Worm (Caenorhabditis elegans) whole organism, L4 larva: ENCODE measurements around the gene W08F4.7.
"Not testable (repeated sequence)": the region's sequence is repeated elsewhere in the genome, so short reads cannot be mapped to it uniquely, and the experiment has no call there.

Source experiments
- F44E2.7 ChIP-seq: fragments of 200-800 bp; sonication (Bioruptor generic); IDR thresholded peaks from 2 replicates; pipeline ENCODE4 v2.1.2; 2022; ENCODE audit warnings: missing genetic modification characterization, missing compliant biosample characterization
- aha-1 ChIP-seq: fragments of 150-350 bp; peaks from one replicate; lab custom pipeline; 2014; ENCODE audit warnings: missing biosample characterization, missing genetic modification characterization
- attf-4 ChIP-seq: sonication (generic microtip); optimal IDR thresholded peaks from 3 replicates; lab custom pipeline; 2017; ENCODE audit warnings: missing biosample characterization, missing genetic modification characterization
- ceh-28 ChIP-seq: fragments of 150-350 bp; optimal IDR thresholded peaks from 2 replicates; lab custom pipeline; 2014; ENCODE audit warnings: missing biosample characterization, missing genetic modification reagents, missing genetic modification characterization
- ceh-44 ChIP-seq: fragments of 200-800 bp; sonication (Bioruptor generic); IDR thresholded peaks from 2 replicates; pipeline ENCODE4 v1.3.6; 2022; ENCODE audit warnings: missing genetic modification reagents, missing genetic modification characterization, missing compliant biosample characterization
- daf-16 ChIP-seq, 3 experiments: sonication (generic microtip); optimal IDR thresholded peaks; 2 replicates each; lab custom pipeline; 2016 to 2017; ENCODE audit warnings: missing genetic modification characterization in 3 of 3, missing genetic modification reagents in 3 of 3, mild to moderate bottlenecking in 2 of 3, missing compliant biosample characterization in 2 of 3, missing biosample characterization in 1 of 3, moderate library complexity in 1 of 3
- daf-19 ChIP-seq: fragments of 200-800 bp; sonication (Bioruptor generic); conservative IDR thresholded peaks from 2 replicates; pipeline ENCODE4 v1.3.6; 2022; ENCODE audit warnings: missing genetic modification characterization, missing compliant biosample characterization
- dmd-6 ChIP-seq: fragments of 200-800 bp; sonication (Bioruptor generic); IDR thresholded peaks from 2 replicates; pipeline ENCODE4 v1.3.6; 2022; ENCODE audit warnings: missing genetic modification reagents, missing genetic modification characterization, missing compliant biosample characterization
- dmd-9 ChIP-seq: fragments of 200-800 bp; sonication (Bioruptor generic); IDR thresholded peaks from 2 replicates; pipeline ENCODE4 v1.3.6; 2022; ENCODE audit warnings: missing genetic modification reagents, missing genetic modification characterization, missing compliant biosample characterization
- dve-1 ChIP-seq: sonication (generic microtip); optimal IDR thresholded peaks from 2 replicates; lab custom pipeline; 2017; ENCODE audit warnings: antibody characterized with exemption, mild to moderate bottlenecking, missing genetic modification characterization, missing compliant biosample characterization; ENCODE audit not compliant: insufficient read depth
- hlh-11 ChIP-seq: fragments of 200-800 bp; sonication (Bioruptor generic); optimal IDR thresholded peaks from 2 replicates; lab custom pipeline; 2018; ENCODE audit warnings: mild to moderate bottlenecking, missing genetic modification characterization, missing compliant biosample characterization
- lin-15B ChIP-seq: fragments of 150-350 bp; sonication (generic microtip); optimal IDR thresholded peaks from 3 replicates; lab custom pipeline; 2014; ENCODE audit warnings: missing biosample characterization, missing genetic modification characterization
- lin-29 ChIP-seq: fragments of 200-800 bp; sonication (Bioruptor generic); IDR thresholded peaks from 2 replicates; pipeline ENCODE4 v1.3.6; 2022; ENCODE audit warnings: missing genetic modification reagents, missing genetic modification characterization, missing compliant biosample characterization
- lin-38 ChIP-seq: fragments of 200-800 bp; sonication (Bioruptor generic); IDR thresholded peaks from 2 replicates; pipeline ENCODE4 v1.3.6; 2022; ENCODE audit warnings: missing genetic modification reagents, missing genetic modification characterization, missing compliant biosample characterization
- lsy-2 ChIP-seq, 2 experiments: fragments of 150-350 bp in 1 of 2; sonication (generic microtip) in 1 of 2; optimal IDR thresholded peaks; 2 replicates each; lab custom pipeline; 2014 to 2017; ENCODE audit warnings: missing biosample characterization in 2 of 2, missing genetic modification characterization in 2 of 2
- madf-5 ChIP-seq, 2 experiments: fragments of 200-800 bp; sonication (Bioruptor generic); IDR thresholded peaks; 2 replicates each; pipeline ENCODE4 v1.3.6; 2022; ENCODE audit warnings: missing compliant biosample characterization in 2 of 2, missing genetic modification characterization in 2 of 2
- mdl-1 ChIP-seq, 2 experiments: fragments of 150-350 bp in 1 of 2; sonication (generic microtip) in 1 of 2; optimal IDR thresholded peaks; 2 replicates each; lab custom pipeline; 2014 to 2017; ENCODE audit warnings: missing biosample characterization in 2 of 2, missing genetic modification characterization in 2 of 2
- mep-1 ChIP-seq: fragments of 150-350 bp; sonication (generic microtip); optimal IDR thresholded peaks from 3 replicates; lab custom pipeline; 2014; ENCODE audit warnings: missing biosample characterization, missing genetic modification characterization
- mes-2 ChIP-seq: sonication (generic microtip); optimal IDR thresholded peaks from 2 replicates; lab custom pipeline; 2016; ENCODE audit warnings: missing genotype, mild to moderate bottlenecking, missing genetic modification characterization, missing compliant biosample characterization; ENCODE audit not compliant: poor library complexity, severe bottlenecking
- nhr-11 ChIP-seq: fragments of 150-350 bp; optimal IDR thresholded peaks from 2 replicates; lab custom pipeline; 2014; ENCODE audit warnings: missing biosample characterization, missing genetic modification characterization
- nhr-111 ChIP-seq: fragments of 200-800 bp; sonication (Bioruptor generic); optimal IDR thresholded peaks from 2 replicates; lab custom pipeline; 2018; ENCODE audit warnings: mild to moderate bottlenecking, missing genetic modification characterization, missing compliant biosample characterization
- nhr-25 ChIP-seq: sonication (generic microtip); optimal IDR thresholded peaks from 2 replicates; lab custom pipeline; 2017; ENCODE audit warnings: missing genetic modification characterization, mild to moderate bottlenecking, missing compliant biosample characterization, antibody characterized with exemption, moderate library complexity, borderline replicate concordance; ENCODE audit not compliant: insufficient read depth
- nhr-28 ChIP-seq: fragments of 150-350 bp; optimal IDR thresholded peaks from 2 replicates; lab custom pipeline; 2014; ENCODE audit warnings: missing biosample characterization, missing genetic modification characterization
- nhr-77 ChIP-seq: fragments of 150-350 bp; optimal IDR thresholded peaks from 2 replicates; lab custom pipeline; 2014; ENCODE audit warnings: missing biosample characterization, missing genetic modification characterization
- pqm-1 ChIP-seq: sonication (generic microtip); optimal IDR thresholded peaks from 2 replicates; lab custom pipeline; 2017; ENCODE audit warnings: missing biosample characterization, missing genetic modification characterization
- sdz-12 ChIP-seq: fragments of 200-800 bp; sonication (Bioruptor generic); optimal IDR thresholded peaks from 2 replicates; lab custom pipeline; 2018; ENCODE audit warnings: mild to moderate bottlenecking, missing genetic modification characterization, missing compliant biosample characterization
- spr-1 ChIP-seq: sonication (generic microtip); optimal IDR thresholded peaks from 2 replicates; lab custom pipeline; 2016; ENCODE audit warnings: mild to moderate bottlenecking, missing genetic modification characterization, missing compliant biosample characterization
- tag-97 ChIP-seq: fragments of 200-800 bp; sonication (Bioruptor generic); IDR thresholded peaks from 2 replicates; pipeline ENCODE4 v1.3.6; 2022; ENCODE audit warnings: missing genetic modification characterization, missing compliant biosample characterization
- unc-39 ChIP-seq: sonication (generic microtip); optimal IDR thresholded peaks from 2 replicates; lab custom pipeline; 2017; ENCODE audit warnings: missing biosample characterization, missing genetic modification characterization
- unc-62 ChIP-seq, 3 experiments: fragments of 150-350 bp in 1 of 3; sonication (generic microtip); optimal IDR thresholded peaks in 2 of 3; peaks in 1 of 3; 1 replicate in 1 of 3; 2 replicates in 2 of 3; lab custom pipeline; 2014 to 2017; ENCODE audit warnings: missing biosample characterization in 3 of 3, missing genetic modification characterization in 3 of 3, missing genetic modification reagents in 3 of 3, missing genotype in 1 of 3
- zag-1 ChIP-seq: fragments of 150-350 bp; optimal IDR thresholded peaks from 2 replicates; lab custom pipeline; 2014; ENCODE audit warnings: missing biosample characterization, missing genetic modification characterization
- zfp-3 ChIP-seq: fragments of 200-800 bp; sonication (Bioruptor generic); conservative IDR thresholded peaks from 2 replicates; pipeline ENCODE4 v1.3.6; 2022; ENCODE audit warnings: missing genetic modification reagents, missing genetic modification characterization, missing compliant biosample characterization
- zip-11 ChIP-seq: fragments of 200-800 bp; sonication (Bioruptor generic); IDR thresholded peaks from 2 replicates; pipeline ENCODE4 v1.3.6; 2022; ENCODE audit warnings: missing genetic modification characterization, missing compliant biosample characterization
- ztf-7 ChIP-seq: fragments of 150-350 bp; optimal IDR thresholded peaks from 2 replicates; lab custom pipeline; 2014; ENCODE audit warnings: missing biosample characterization, missing genetic modification characterization

The W08F4.7 gene

ce11 chrII:622478-622877 is 44.9 kb upstream of the W08F4.7 start (continued):
- TF ChIP-seq mdl-1 (tag; optimal IDR thresholded peaks at IDR 0.05; lab: Kevin White, UChicago) (no peak), hlh-11 (tag; lab: Kevin White, UChicago) (peak; percentile 29), dve-1 (tag; lab: Kevin White, UChicago) (peak; percentile 24)

- peak in 1 of 2 experiments; percentile 37 for TF ChIP-seq unc-62 (GFP tag; optimal IDR thresholded peaks at IDR 0.05 in 1 of 2; lab: Kevin White, UChicago)
- TF ChIP-seq unc-62 (tag; optimal IDR thresholded peaks at IDR 0.05; lab: Kevin White, UChicago) = no peak
- no peak for TF ChIP-seq lin-15B
- no peak for TF ChIP-seq zfp-3 (GFP tag; lab: Robert Waterston, UW)
- no peak for TF ChIP-seq daf-16 (GFP tag; optimal IDR thresholded peaks at IDR 0.05; lab: Kevin White, UChicago)
- peak; percentile 86 for TF ChIP-seq daf-16 (tag; optimal IDR thresholded peaks at IDR 0.05; lab: Kevin White, UChicago)
- no peak for TF ChIP-seq lin-29
- no peak for TF ChIP-seq ztf-7 (tag; lab: Kevin White, UChicago)
- no peak for TF ChIP-seq dmd-9
- no peak for TF ChIP-seq zip-11 (GFP tag; lab: Robert Waterston, UW)
- TF ChIP-seq madf-5 (GFP tag; IDR thresholded peaks at IDR 0.05; lab: Robert Waterston, UW) = no peak
- TF ChIP-seq dmd-6 (GFP tag; lab: Robert Waterston, UW) = peak; percentile 58
- no peak for TF ChIP-seq nhr-11
- TF ChIP-seq lsy-2 (tag; optimal IDR thresholded peaks at IDR 0.05; lab: Kevin White, UChicago) = no peak
- no peak for TF ChIP-seq daf-19
- TF ChIP-seq nhr-28 (tag; lab: Kevin White, UChicago) = peak; percentile 67
- peak; percentile 51 for TF ChIP-seq hlh-11 (tag; lab: Kevin White, UChicago)
- no peak for TF ChIP-seq F44E2.7 (GFP tag; lab: Robert Waterston, UW)
- TF ChIP-seq attf-4 (tag; lab: Kevin White, UChicago) = no peak
- no peak for TF ChIP-seq unc-39 (tag; lab: Kevin White, UChicago)
- no peak for TF ChIP-seq zag-1 (tag; lab: Kevin White, UChicago)
- no peak for TF ChIP-seq lin-38
- peak; percentile 43 for TF ChIP-seq pqm-1 (tag; lab: Kevin White, UChicago)
- TF ChIP-seq mes-2 (tag; lab: Kevin White, UChicago) = peak; percentile 7
- TF ChIP-seq spr-1 = no peak
- TF ChIP-seq nhr-25 (tag; lab: Kevin White, UChicago) = no peak
- peak; percentile 69 for TF ChIP-seq dve-1 (tag; lab: Kevin White, UChicago)
- TF ChIP-seq tag-97 (GFP tag; lab: Robert Waterston, UW) = no peak
- TF ChIP-seq mep-1 (tag; lab: Kevin White, UChicago) = peak; percentile 7
These were observed 43.6 kb upstream of the W08F4.7 start for ce11 chrII:621141-621540.

ce11 chrII:614701-615100 is 37.2 kb upstream of the W08F4.7 start:
- TF ChIP-seq ceh-44 (GFP tag; lab: Robert Waterston, UW) (no peak), pqm-1 (tag; lab: Kevin White, UChicago) (no peak), zag-1 (tag; lab: Kevin White, UChicago) (no peak), aha-1 (tag; lab: Kevin White, UChicago) (peak; percentile 49), nhr-111 (no peak), ceh-28 (tag; lab: Kevin White, UChicago) (peak; percentile 65), nhr-28 (tag; lab: Kevin White, UChicago) (no peak)
- TF ChIP-seq, all 104 proteins: peak for 2

ce11 chrII:612361-612760 is 34.8 kb upstream of the W08F4.7 start, which contains the start of gene clec-118:
TSS of gene clec-118 (minus strand) at chrII:612461.
- TF ChIP-seq sdz-12 (GFP tag; lab: Kevin White, UChicago); zfp-3 (GFP tag; lab: Robert Waterston, UW); nhr-77 (tag; lab: Kevin White, UChicago): not testable (repeated sequence)
- TF ChIP-seq, all 104 proteins: peak for 0; not testable (repeated sequence) for 104
